Worm (Caenorhabditis elegans) whole organism, mixed stage, embryonic: Measurements from ENCODE around the gene nhr-159.

ENCODE experiments used
- M03D4.4 ChIP-seq: sonication (generic microtip); optimal IDR thresholded peaks from 2 replicates; lab custom pipeline; 2017; ENCODE audit warnings: mild to moderate bottlenecking, missing genetic modification characterization, missing compliant biosample characterization
- bed-3 ChIP-seq: fragments of 200-800 bp; sonication (Bioruptor generic); optimal IDR thresholded peaks from 3 replicates; lab custom pipeline; 2018; ENCODE audit warnings: mild to moderate bottlenecking, missing genetic modification characterization, moderate library complexity, missing compliant biosample characterization
- blmp-1 ChIP-seq: fragments of 150-350 bp; optimal IDR thresholded peaks from 2 replicates; lab custom pipeline; 2014; ENCODE audit warnings: missing biosample characterization, missing genetic modification characterization
- ceh-39 ChIP-seq: fragments of 150-350 bp; optimal IDR thresholded peaks from 2 replicates; lab custom pipeline; 2014; ENCODE audit warnings: missing biosample characterization, missing genetic modification characterization
- ceh-43 ChIP-seq: fragments of 200-800 bp; sonication (Bioruptor generic); optimal IDR thresholded peaks from 2 replicates; lab custom pipeline; 2018; ENCODE audit warnings: mild to moderate bottlenecking, missing genetic modification characterization, moderate library complexity, missing compliant biosample characterization
- ces-1 ChIP-seq: fragments of 150-350 bp; optimal IDR thresholded peaks from 2 replicates; lab custom pipeline; 2014; ENCODE audit warnings: missing biosample characterization, missing genetic modification reagents, missing genetic modification characterization
- cnd-1 ChIP-seq: fragments of 200-800 bp; sonication (Bioruptor generic); optimal IDR thresholded peaks from 2 replicates; lab custom pipeline; 2018; ENCODE audit warnings: mild to moderate bottlenecking, missing genetic modification characterization, missing compliant biosample characterization
- elt-1 ChIP-seq: sonication (generic microtip); optimal IDR thresholded peaks from 2 replicates; lab custom pipeline; 2017; ENCODE audit warnings: missing genetic modification characterization, mild to moderate bottlenecking, missing compliant biosample characterization, antibody characterized with exemption, moderate library complexity, borderline replicate concordance; ENCODE audit not compliant: insufficient read depth
- elt-3 ChIP-seq: fragments of 150-350 bp; optimal IDR thresholded peaks from 2 replicates; lab custom pipeline; 2014; ENCODE audit warnings: missing biosample characterization, missing genetic modification characterization
- flh-1 ChIP-seq: fragments of 200-800 bp; sonication (Bioruptor generic); optimal IDR thresholded peaks from 2 replicates; lab custom pipeline; 2018; ENCODE audit warnings: mild to moderate bottlenecking, missing genetic modification characterization, moderate library complexity, missing compliant biosample characterization
- ham-2 ChIP-seq: fragments of 200-800 bp; sonication (Bioruptor generic); optimal IDR thresholded peaks from 2 replicates; lab custom pipeline; 2018; ENCODE audit warnings: mild to moderate bottlenecking, missing genetic modification characterization, missing compliant biosample characterization
- hlh-1 ChIP-seq: fragments of 150-350 bp; optimal IDR thresholded peaks from 2 replicates; lab custom pipeline; 2014; ENCODE audit warnings: missing biosample characterization, missing genetic modification reagents, missing genetic modification characterization
- lin-32 ChIP-seq: fragments of 200-800 bp; sonication (Bioruptor generic); optimal IDR thresholded peaks from 2 replicates; lab custom pipeline; 2018; ENCODE audit warnings: mild to moderate bottlenecking, missing genetic modification characterization, missing compliant biosample characterization
- lsy-2 ChIP-seq: fragments of 150-350 bp; optimal IDR thresholded peaks from 2 replicates; lab custom pipeline; 2014; ENCODE audit warnings: missing biosample characterization, missing genetic modification characterization
- mep-1 ChIP-seq: fragments of 150-350 bp; optimal IDR thresholded peaks from 2 replicates; lab custom pipeline; 2017; ENCODE audit warnings: missing biosample characterization, missing genetic modification reagents, missing genetic modification characterization, inconsistent platforms
- mls-2 ChIP-seq: sonication (generic microtip); optimal IDR thresholded peaks from 2 replicates; lab custom pipeline; 2016; ENCODE audit warnings: mild to moderate bottlenecking, missing genetic modification characterization, moderate library complexity, missing compliant biosample characterization
- nhr-2 ChIP-seq: fragments of 150-350 bp; optimal IDR thresholded peaks from 2 replicates; lab custom pipeline; 2014; ENCODE audit warnings: missing biosample characterization, missing genetic modification characterization
- nhr-237 ChIP-seq: fragments of 150-350 bp; optimal IDR thresholded peaks from 2 replicates; lab custom pipeline; 2014; ENCODE audit warnings: missing biosample characterization, missing genetic modification characterization
- nhr-28 ChIP-seq: fragments of 150-350 bp; optimal IDR thresholded peaks from 2 replicates; lab custom pipeline; 2014; ENCODE audit warnings: missing biosample characterization, missing genetic modification characterization
- nhr-76 ChIP-seq: sonication (generic microtip); optimal IDR thresholded peaks from 2 replicates; lab custom pipeline; 2017; ENCODE audit warnings: missing biosample characterization, missing genetic modification characterization
- pha-4 ChIP-seq: fragments of 150-350 bp; optimal IDR thresholded peaks from 2 replicates; lab custom pipeline; 2018; ENCODE audit warnings: missing biosample characterization, missing genetic modification reagents, missing genetic modification characterization
- sem-2 ChIP-seq: fragments of 200-800 bp; sonication (Bioruptor generic); optimal IDR thresholded peaks from 2 replicates; lab custom pipeline; 2018; ENCODE audit warnings: mild to moderate bottlenecking, missing genetic modification characterization, missing compliant biosample characterization
- snpc-4 ChIP-seq: fragments of 150-350 bp; optimal IDR thresholded peaks from 2 replicates; lab custom pipeline; 2014; ENCODE audit warnings: missing biosample characterization, missing genetic modification characterization
- unc-120 ChIP-seq: sonication (generic microtip); optimal IDR thresholded peaks from 2 replicates; lab custom pipeline; 2017; ENCODE audit warnings: missing genetic modification characterization, missing compliant biosample characterization; ENCODE audit not compliant: poor library complexity, severe bottlenecking
- unc-39 ChIP-seq: fragments of 150-350 bp; optimal IDR thresholded peaks from 2 replicates; lab custom pipeline; 2014; ENCODE audit warnings: missing biosample characterization, missing genetic modification characterization
- unc-62 ChIP-seq: fragments of 150-350 bp; optimal IDR thresholded peaks from 2 replicates; lab custom pipeline; 2014; ENCODE audit warnings: missing biosample characterization, missing genetic modification reagents, missing genetic modification characterization
- zip-8 ChIP-seq: fragments of 150-350 bp; optimal IDR thresholded peaks from 2 replicates; lab custom pipeline; 2014; ENCODE audit warnings: missing biosample characterization, missing genetic modification characterization
- ztf-11 ChIP-seq: fragments of 150-350 bp; optimal IDR thresholded peaks from 2 replicates; lab custom pipeline; 2014; ENCODE audit warnings: missing biosample characterization, missing genetic modification characterization

The nhr-159 gene

ce11 chrV:3884550-3884949 is 6.4 kb upstream of the nhr-159 start:
- TF ChIP-seq ztf-11 (tag; lab: Kevin White, UChicago) (no peak), snpc-4 (tag; lab: Kevin White, UChicago) (no peak), cnd-1 (tag; lab: Kevin White, UChicago) (no peak), sem-2 (GFP tag; lab: Kevin White, UChicago) (no peak), lin-32 (GFP tag; lab: Kevin White, UChicago) (no peak), nhr-2 (tag; lab: Kevin White, UChicago) (no peak), mep-1 (tag; lab: Kevin White, UChicago) (no peak), nhr-237 (tag; lab: Kevin White, UChicago) (no peak), ces-1 (GFP tag; lab: Kevin White, UChicago) (no peak), bed-3 (GFP tag; lab: Kevin White, UChicago) (no peak), hlh-1 (tag; lab: Kevin White, UChicago) (no peak), ceh-43 (GFP tag; lab: Kevin White, UChicago) (no peak), elt-3 (tag; lab: Kevin White, UChicago) (no peak), unc-39 (tag; lab: Kevin White, UChicago) (no peak), flh-1 (GFP tag; lab: Kevin White, UChicago) (no peak), M03D4.4 (no peak), zip-8 (tag; lab: Kevin White, UChicago) (no peak), ceh-39 (no peak), lsy-2 (tag; lab: Kevin White, UChicago) (no peak)
- TF ChIP-seq, all 35 proteins: peak for 0

ce11 chrV:3877242-3877641 is 881 bp downstream of the nhr-159 start:
- no peak for TF ChIP-seq blmp-1 (tag; lab: Kevin White, UChicago)
- TF ChIP-seq mep-1 (tag; lab: Kevin White, UChicago): no peak
- no peak for TF ChIP-seq cnd-1 (tag; lab: Kevin White, UChicago)
- no peak for TF ChIP-seq sem-2 (GFP tag; lab: Kevin White, UChicago)
- TF ChIP-seq unc-62: no peak
- TF ChIP-seq elt-3 (tag; lab: Kevin White, UChicago): no peak
- TF ChIP-seq snpc-4 (tag; lab: Kevin White, UChicago): no peak

- TF ChIP-seq nhr-28 (tag; lab: Kevin White, UChicago) (no peak), M03D4.4 (no peak), mep-1 (tag; lab: Kevin White, UChicago) (no peak), snpc-4 (tag; lab: Kevin White, UChicago) (no peak), elt-1 (tag; lab: Kevin White, UChicago) (no peak)
Measured at ce11 chrV:3874102-3874744, 3.9 kb downstream of the nhr-159 start, which contains the start of gene nhr-158. Gene nhr-158 (minus strand): TSS chrV:3874152.

ce11 chrV:3870359-3870758 is 7.8 kb downstream of the nhr-159 start:
- no peak for TF ChIP-seq bed-3 (GFP tag; lab: Kevin White, UChicago)
- TF ChIP-seq sem-2 (GFP tag; lab: Kevin White, UChicago): no peak
- TF ChIP-seq ces-1 (GFP tag; lab: Kevin White, UChicago): peak; percentile 37
- no peak for TF ChIP-seq M03D4.4
- TF ChIP-seq nhr-76 (tag; lab: Kevin White, UChicago): no peak
- no peak for TF ChIP-seq ham-2 (GFP tag; lab: Kevin White, UChicago)

ce11 chrV:3868905-3869304 is 9.2 kb downstream of the nhr-159 start, which contains the start of gene nhr-157:
Gene nhr-157 (minus strand): TSS chrV:3869005.
- TF ChIP-seq zip-8 (tag; lab: Kevin White, UChicago) (no peak), nhr-2 (tag; lab: Kevin White, UChicago) (no peak), unc-62 (no peak), nhr-28 (tag; lab: Kevin White, UChicago) (no peak), pha-4 (no peak), snpc-4 (tag; lab: Kevin White, UChicago) (no peak), elt-1 (tag; lab: Kevin White, UChicago) (no peak), unc-120 (no peak), lin-32 (GFP tag; lab: Kevin White, UChicago) (no peak), sem-2 (GFP tag; lab: Kevin White, UChicago) (no peak), cnd-1 (tag; lab: Kevin White, UChicago) (no peak), ceh-39 (no peak), ham-2 (GFP tag; lab: Kevin White, UChicago) (no peak), unc-39 (tag; lab: Kevin White, UChicago) (no peak), ztf-11 (tag; lab: Kevin White, UChicago) (no peak), bed-3 (GFP tag; lab: Kevin White, UChicago) (no peak), lsy-2 (tag; lab: Kevin White, UChicago) (no peak), mls-2 (tag; lab: Kevin White, UChicago) (no peak)
